Fruit fly (Drosophila melanogaster): ENCODE results near the gene CG43346.

- TF ChIP-seq psq (optimal IDR thresholded peaks at IDR 0.05) (no peak), Dll (optimal IDR thresholded peaks at IDR 0.05) (no peak), usp (GFP tag; optimal IDR thresholded peaks at IDR 0.05) (no peak), pan (optimal IDR thresholded peaks at IDR 0.05) (no peak), EcR (GFP tag; optimal IDR thresholded peaks at IDR 0.05) (no peak), CG8478 (optimal IDR thresholded peaks at IDR 0.05) (no peak)
Observed at dm6 chr2L:21179615-21180031, 11.2 kb upstream of the CG43346 start, which contains the start of the genes bur and Mcm10.

Data from whole organism.